Fruit fly (Drosophila melanogaster): ENCODE data around the gene CG18558.

DNA sequence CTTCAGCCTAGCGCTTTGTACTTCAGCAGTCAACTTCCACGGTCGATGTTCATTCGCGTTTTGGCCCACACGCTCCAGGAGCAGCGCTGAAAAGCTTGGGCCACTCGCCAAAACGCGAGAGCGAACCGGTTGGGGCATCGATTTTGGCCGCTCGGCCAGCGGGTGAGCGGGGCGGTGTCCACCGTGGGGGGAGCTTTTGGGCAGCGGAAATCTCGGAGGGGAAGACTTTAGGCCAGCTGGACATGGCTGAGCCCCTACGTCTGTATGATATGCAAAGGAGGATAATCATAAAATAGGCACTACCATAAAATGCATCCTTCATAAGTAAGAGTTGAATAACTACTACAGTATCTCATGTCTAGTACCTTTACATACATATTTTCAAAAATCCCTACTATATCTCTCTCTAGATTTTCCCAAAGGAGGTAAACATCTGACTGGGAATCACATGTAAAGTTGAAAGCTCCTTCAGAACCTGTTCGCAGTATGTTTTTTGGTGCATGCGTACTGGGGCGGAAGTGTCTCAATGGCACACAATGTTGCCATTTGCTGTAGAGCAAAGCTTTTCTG lies 44.3 kb downstream of the CG18558 start, which contains the start of gene Syt1:
- TF ChIP-seq dsf (GFP tag; optimal IDR thresholded peaks at IDR 0.05; ENCODE audit: borderline replicate concordance) (no peak), sage (GFP tag; optimal IDR thresholded peaks at IDR 0.05) (no peak), ey (GFP tag; optimal IDR thresholded peaks at IDR 0.05) (no peak), Abd-B (GFP tag; optimal IDR thresholded peaks at IDR 0.05) (no peak), sv (GFP tag; optimal IDR thresholded peaks at IDR 0.05) (no peak), h (GFP tag; optimal IDR thresholded peaks at IDR 0.05) (no peak), fru (GFP tag; optimal IDR thresholded peaks at IDR 0.05) (no peak), Myc (optimal IDR thresholded peaks at IDR 0.05) (no peak), OdsH (GFP tag; optimal IDR thresholded peaks at IDR 0.05) (no peak), woc (GFP tag; optimal IDR thresholded peaks at IDR 0.05) (no peak), dmrt93B (GFP tag; optimal IDR thresholded peaks at IDR 0.05) (no peak), Jra (GFP tag; optimal IDR thresholded peaks at IDR 0.05) (no peak), psq (GFP tag; optimal IDR thresholded peaks at IDR 0.05) (no peak), usp (GFP tag; optimal IDR thresholded peaks at IDR 0.05) (no peak)
